Worm (Caenorhabditis elegans) whole organism, L2 larva: ENCODE results near the gene C31E10.5.

Experiments
- C34F6.9 ChIP-seq: fragments of 150-350 bp; optimal IDR thresholded peaks from 2 replicates; lab custom pipeline; 2014; ENCODE audit warnings: missing biosample characterization, missing genetic modification characterization
- F13H6.1 ChIP-seq: sonication (generic microtip); optimal IDR thresholded peaks from 2 replicates; lab custom pipeline; 2016; ENCODE audit warnings: missing genetic modification characterization, missing compliant biosample characterization
- R02D3.7 ChIP-seq: fragments of 150-350 bp; optimal IDR thresholded peaks from 2 replicates; lab custom pipeline; 2014; ENCODE audit warnings: missing biosample characterization, missing genetic modification characterization
- Y55F3AM.14 ChIP-seq: fragments of 200-800 bp; sonication (Bioruptor generic); optimal IDR thresholded peaks from 2 replicates; lab custom pipeline; 2018; ENCODE audit warnings: mild to moderate bottlenecking, missing genetic modification characterization, missing compliant biosample characterization
- ZK546.5 ChIP-seq: sonication (generic microtip); optimal IDR thresholded peaks from 2 replicates; lab custom pipeline; 2017; ENCODE audit warnings: missing biosample characterization, missing genetic modification characterization
- alr-1 ChIP-seq: fragments of 150-350 bp; optimal IDR thresholded peaks from 2 replicates; lab custom pipeline; 2014; ENCODE audit warnings: missing biosample characterization, missing genetic modification characterization
- aly-2 ChIP-seq: fragments of 150-350 bp; optimal IDR thresholded peaks from 2 replicates; lab custom pipeline; 2014; ENCODE audit warnings: missing biosample characterization, missing genetic modification characterization
- ama-1 ChIP-seq: fragments of 150-350 bp; optimal IDR thresholded peaks from 2 replicates; lab custom pipeline; 2018; ENCODE audit warnings: inconsistent platforms
- blmp-1 ChIP-seq: sonication (generic microtip); optimal IDR thresholded peaks from 2 replicates; lab custom pipeline; 2017; ENCODE audit warnings: missing genetic modification characterization, mild to moderate bottlenecking, missing compliant biosample characterization, antibody characterized with exemption, moderate library complexity; ENCODE audit not compliant: insufficient read depth
- ceh-16 ChIP-seq: fragments of 150-350 bp; optimal IDR thresholded peaks from 2 replicates; lab custom pipeline; 2014; ENCODE audit warnings: missing biosample characterization, missing genetic modification characterization
- ceh-82 ChIP-seq: fragments of 150-350 bp; optimal IDR thresholded peaks from 2 replicates; lab custom pipeline; 2014; ENCODE audit warnings: missing biosample characterization, missing genetic modification characterization
- crh-2 ChIP-seq: sonication (generic microtip); optimal IDR thresholded peaks from 2 replicates; lab custom pipeline; 2017; ENCODE audit warnings: missing biosample characterization, missing genetic modification characterization
- dmd-4 ChIP-seq: sonication (generic microtip); optimal IDR thresholded peaks from 2 replicates; lab custom pipeline; 2017; ENCODE audit warnings: missing biosample characterization, missing genetic modification characterization
- egl-27 ChIP-seq: sonication (generic microtip); optimal IDR thresholded peaks from 3 replicates; lab custom pipeline; 2017; ENCODE audit warnings: missing biosample characterization, missing genetic modification reagents, missing genetic modification characterization
- elt-1 ChIP-seq: fragments of 150-350 bp; optimal IDR thresholded peaks from 2 replicates; lab custom pipeline; 2014; ENCODE audit warnings: missing biosample characterization, missing genetic modification characterization
- elt-3 ChIP-seq: sonication (generic microtip); optimal IDR thresholded peaks from 2 replicates; lab custom pipeline; 2017; ENCODE audit warnings: missing biosample characterization, missing genetic modification characterization
- fos-1 ChIP-seq: fragments of 150-350 bp; optimal IDR thresholded peaks from 2 replicates; lab custom pipeline; 2014; ENCODE audit warnings: missing biosample characterization, missing genetic modification characterization
- gmeb-1 ChIP-seq: fragments of 150-350 bp; optimal IDR thresholded peaks from 2 replicates; lab custom pipeline; 2014; ENCODE audit warnings: missing biosample characterization, missing genetic modification characterization
- lin-11 ChIP-seq: fragments of 150-350 bp; sonication (generic microtip); optimal IDR thresholded peaks from 2 replicates; lab custom pipeline; 2014; ENCODE audit warnings: missing biosample characterization, missing genetic modification characterization, inconsistent platforms, mixed read lengths
- lin-13 ChIP-seq: fragments of 150-350 bp; optimal IDR thresholded peaks from 2 replicates; lab custom pipeline; 2014; ENCODE audit warnings: missing biosample characterization, missing genetic modification reagents, missing genetic modification characterization
- lin-39 ChIP-seq: fragments of 150-350 bp; optimal IDR thresholded peaks from 2 replicates; lab custom pipeline; 2014; ENCODE audit warnings: missing biosample characterization, missing genetic modification reagents, missing genetic modification characterization
- lsy-2 ChIP-seq, 2 experiments: fragments of 150-350 bp in 1 of 2; sonication (generic microtip) in 1 of 2; optimal IDR thresholded peaks; 2 replicates each; lab custom pipeline; 2014 to 2017; ENCODE audit warnings: missing biosample characterization in 2 of 2, missing genetic modification characterization in 2 of 2
- mab-5 ChIP-seq: fragments of 150-350 bp; optimal IDR thresholded peaks from 2 replicates; lab custom pipeline; 2014; ENCODE audit warnings: missing biosample characterization, missing genetic modification characterization
- mbf-1 ChIP-seq: sonication (generic microtip); optimal IDR thresholded peaks from 2 replicates; lab custom pipeline; 2017; ENCODE audit warnings: missing biosample characterization, missing genetic modification characterization
- mdl-1 ChIP-seq, 2 experiments: fragments of 150-350 bp in 1 of 2; sonication (generic microtip) in 1 of 2; optimal IDR thresholded peaks; 2 replicates each; lab custom pipeline; 2017; ENCODE audit warnings: missing biosample characterization in 2 of 2, missing genetic modification characterization in 2 of 2
- nhr-10 ChIP-seq: sonication (generic microtip); optimal IDR thresholded peaks from 2 replicates; lab custom pipeline; 2017; ENCODE audit warnings: missing biosample characterization, missing genetic modification characterization
- nhr-11 ChIP-seq: fragments of 150-350 bp; optimal IDR thresholded peaks from 2 replicates; lab custom pipeline; 2014; ENCODE audit warnings: missing biosample characterization, missing genetic modification characterization
- nhr-12 ChIP-seq: fragments of 150-350 bp; optimal IDR thresholded peaks from 2 replicates; lab custom pipeline; 2014; ENCODE audit warnings: missing biosample characterization, missing genetic modification characterization
- nhr-129 ChIP-seq: fragments of 150-350 bp; optimal IDR thresholded peaks from 2 replicates; lab custom pipeline; 2014; ENCODE audit warnings: missing biosample characterization, missing genetic modification characterization
- nhr-21 ChIP-seq: fragments of 150-350 bp; optimal IDR thresholded peaks from 2 replicates; lab custom pipeline; 2014; ENCODE audit warnings: missing biosample characterization, missing genetic modification characterization
- nhr-23 ChIP-seq: fragments of 150-350 bp; optimal IDR thresholded peaks from 2 replicates; lab custom pipeline; 2014; ENCODE audit warnings: missing biosample characterization, missing genetic modification reagents, missing genetic modification characterization
- nhr-237 ChIP-seq: fragments of 150-350 bp; optimal IDR thresholded peaks from 2 replicates; lab custom pipeline; 2014; ENCODE audit warnings: missing biosample characterization, missing genetic modification characterization
- nhr-25 ChIP-seq: fragments of 150-350 bp; sonication (generic microtip); optimal IDR thresholded peaks from 3 replicates; lab custom pipeline; 2014; ENCODE audit warnings: missing biosample characterization, missing genetic modification characterization
- nhr-6 ChIP-seq: fragments of 150-350 bp; optimal IDR thresholded peaks from 2 replicates; lab custom pipeline; 2014; ENCODE audit warnings: missing biosample characterization, missing genetic modification characterization
- nhr-77 ChIP-seq: fragments of 150-350 bp; optimal IDR thresholded peaks from 2 replicates; lab custom pipeline; 2014; ENCODE audit warnings: missing biosample characterization, missing genetic modification characterization
- peb-1 ChIP-seq: fragments of 150-350 bp; optimal IDR thresholded peaks from 2 replicates; lab custom pipeline; 2014; ENCODE audit warnings: missing biosample characterization, missing genetic modification characterization
- sem-4 ChIP-seq: fragments of 150-350 bp; optimal IDR thresholded peaks from 2 replicates; lab custom pipeline; 2014; ENCODE audit warnings: missing biosample characterization, missing genetic modification reagents, missing genetic modification characterization
- skn-1 ChIP-seq: sonication (generic microtip); optimal IDR thresholded peaks from 2 replicates; lab custom pipeline; 2017; ENCODE audit warnings: missing biosample characterization, missing genetic modification characterization
- sma-3 ChIP-seq: sonication (generic microtip); optimal IDR thresholded peaks from 2 replicates; lab custom pipeline; 2016; ENCODE audit warnings: missing genetic modification reagents, missing genetic modification characterization, missing compliant biosample characterization
- sma-9 ChIP-seq, 2 experiments: fragments of 150-350 bp in 1 of 2; sonication (generic microtip) in 1 of 2; optimal IDR thresholded peaks; 2 replicates each; lab custom pipeline; 2014 to 2016; ENCODE audit warnings: missing genetic modification characterization in 2 of 2, mild to moderate bottlenecking in 1 of 2, missing biosample characterization in 1 of 2, missing compliant biosample characterization in 1 of 2, missing genetic modification reagents in 1 of 2, moderate library complexity in 1 of 2
- snpc-4 ChIP-seq: fragments of 150-350 bp; optimal IDR thresholded peaks from 2 replicates; lab custom pipeline; 2014; ENCODE audit warnings: missing biosample characterization, missing genetic modification characterization
- unc-39 ChIP-seq: fragments of 150-350 bp; optimal IDR thresholded peaks from 2 replicates; lab custom pipeline; 2014; ENCODE audit warnings: missing biosample characterization, missing genetic modification characterization
- unc-55 ChIP-seq: fragments of 150-350 bp; sonication (generic microtip); optimal IDR thresholded peaks from 3 replicates; lab custom pipeline; 2014; ENCODE audit warnings: missing biosample characterization, missing genetic modification reagents, missing genetic modification characterization
- unc-62 ChIP-seq: fragments of 150-350 bp; optimal IDR thresholded peaks from 2 replicates; lab custom pipeline; 2014; ENCODE audit warnings: missing biosample characterization, missing genetic modification reagents, missing genetic modification characterization
- zag-1 ChIP-seq: fragments of 150-350 bp; optimal IDR thresholded peaks from 2 replicates; lab custom pipeline; 2014; ENCODE audit warnings: missing biosample characterization, missing genetic modification characterization
- ztf-1 ChIP-seq: fragments of 200-800 bp; sonication (Bioruptor generic); conservative IDR thresholded peaks from 2 replicates; pipeline ENCODE4 v1.3.6; 2022; ENCODE audit warnings: missing genetic modification characterization, missing compliant biosample characterization
- ztf-11 ChIP-seq: sonication (generic microtip); optimal IDR thresholded peaks from 2 replicates; lab custom pipeline; 2017; ENCODE audit warnings: missing biosample characterization, missing genetic modification characterization
- ztf-4 ChIP-seq: fragments of 150-350 bp; optimal IDR thresholded peaks from 2 replicates; lab custom pipeline; 2014; ENCODE audit warnings: missing biosample characterization, missing genetic modification characterization

The C31E10.5 gene

ce11 chrX:13950620-13951152, 44.9 kb downstream of the C31E10.5 start:
- no peak for TF ChIP-seq peb-1
- peak; percentile 44 for TF ChIP-seq fos-1 (tag; lab: Kevin White, UChicago)
- TF ChIP-seq elt-3 (tag; lab: Kevin White, UChicago): no peak
- peak; percentile 74 for TF ChIP-seq nhr-25 (tag; lab: Kevin White, UChicago)
- TF ChIP-seq blmp-1: peak; percentile 30
- TF ChIP-seq elt-1 (tag; lab: Kevin White, UChicago): no peak
- TF ChIP-seq unc-39: no peak
- TF ChIP-seq nhr-23 (tag; lab: Kevin White, UChicago): no peak
- peak; percentile 73 for TF ChIP-seq nhr-21 (tag; lab: Kevin White, UChicago)
- TF ChIP-seq egl-27 (tag; lab: Kevin White, UChicago): peak; percentile 63
- TF ChIP-seq lin-39: no peak
- TF ChIP-seq ztf-11 (tag; lab: Kevin White, UChicago): no peak
- no peak for TF ChIP-seq nhr-6
- TF ChIP-seq ama-1 (lab: Kevin White, UChicago): no peak
- peak; percentile 53 for TF ChIP-seq crh-2
- TF ChIP-seq nhr-77 (tag; lab: Kevin White, UChicago): no peak
- no peak for TF ChIP-seq ztf-1 (GFP tag; lab: Robert Waterston, UW)
- no peak for TF ChIP-seq lin-11
- peak; percentile 8 for TF ChIP-seq lin-13 (GFP tag; lab: Kevin White, UChicago)
- no peak for TF ChIP-seq sem-4
- peak; percentile 79 for TF ChIP-seq sma-3
- peak; percentile 25 for TF ChIP-seq C34F6.9
- TF ChIP-seq aly-2 (tag; lab: Kevin White, UChicago): no peak
- TF ChIP-seq gmeb-1 (tag; lab: Kevin White, UChicago): peak; percentile 20
- peak; percentile 62 for TF ChIP-seq nhr-129 (tag; lab: Kevin White, UChicago)
- no peak for TF ChIP-seq nhr-237 (tag; lab: Kevin White, UChicago)
- no peak for TF ChIP-seq Y55F3AM.14
- no peak for TF ChIP-seq R02D3.7 (tag; lab: Kevin White, UChicago)
- no peak for TF ChIP-seq nhr-10 (tag; lab: Kevin White, UChicago)
- TF ChIP-seq nhr-11 (tag; lab: Kevin White, UChicago): no peak
- no peak for TF ChIP-seq mdl-1 (tag; optimal IDR thresholded peaks at IDR 0.05; lab: Kevin White, UChicago)
- peak in 1 of 2 experiments; percentile 28 for TF ChIP-seq lsy-2 (tag; optimal IDR thresholded peaks at IDR 0.05; lab: Kevin White, UChicago)
- no peak for TF ChIP-seq unc-62
- peak; percentile 81 for TF ChIP-seq F13H6.1
- TF ChIP-seq dmd-4: no peak
- peak; percentile 65 for TF ChIP-seq sma-9 (GFP tag; optimal IDR thresholded peaks at IDR 0.05; lab: Kevin White, UChicago)
- no peak for TF ChIP-seq sma-9 (tag; optimal IDR thresholded peaks at IDR 0.05; lab: Kevin White, UChicago)
- TF ChIP-seq unc-55 (GFP tag; lab: Kevin White, UChicago): no peak
- no peak for TF ChIP-seq mab-5
- peak; percentile 7 for TF ChIP-seq ceh-16 (tag; lab: Kevin White, UChicago)
- TF ChIP-seq ztf-4 (tag; lab: Kevin White, UChicago): no peak
- TF ChIP-seq skn-1 (tag; lab: Kevin White, UChicago): no peak
- TF ChIP-seq snpc-4 (tag; lab: Kevin White, UChicago): no peak
- TF ChIP-seq alr-1 (tag; lab: Kevin White, UChicago): no peak
- TF ChIP-seq nhr-12 (tag; lab: Kevin White, UChicago): no peak
- no peak for TF ChIP-seq mbf-1 (tag; lab: Kevin White, UChicago)
- no peak for TF ChIP-seq ceh-82 (tag; lab: Kevin White, UChicago)
- no peak for TF ChIP-seq zag-1
- no peak for TF ChIP-seq ZK546.5 (tag; lab: Kevin White, UChicago)
